Fruit fly (Drosophila melanogaster) whole organism: ENCODE results near the gene CG7907.

Experiments used
- CG8478 ChIP-seq: fragments of >200 bp; optimal IDR thresholded peaks from 2 replicates; lab custom pipeline; 2018; ENCODE audit warnings: inconsistent platforms
- Dll ChIP-seq: fragments of >200 bp; optimal IDR thresholded peaks from 2 replicates; lab custom pipeline; 2017
- EcR ChIP-seq, 2 experiments: fragments of >200 bp; optimal IDR thresholded peaks; 2 replicates each; lab custom pipeline; 2017; ENCODE audit warnings: missing biosample characterization in 2 of 2, missing genetic modification characterization in 2 of 2, missing genetic modification reagents in 2 of 2
- pan ChIP-seq: fragments of >200 bp; optimal IDR thresholded peaks from 2 replicates; lab custom pipeline; 2017
- psq ChIP-seq: fragments of >200 bp; optimal IDR thresholded peaks from 2 replicates; lab custom pipeline; 2017
- usp ChIP-seq: fragments of >200 bp; optimal IDR thresholded peaks from 2 replicates; lab custom pipeline; 2017; ENCODE audit warnings: missing biosample characterization, missing genetic modification characterization, mixed read lengths

DNA sequence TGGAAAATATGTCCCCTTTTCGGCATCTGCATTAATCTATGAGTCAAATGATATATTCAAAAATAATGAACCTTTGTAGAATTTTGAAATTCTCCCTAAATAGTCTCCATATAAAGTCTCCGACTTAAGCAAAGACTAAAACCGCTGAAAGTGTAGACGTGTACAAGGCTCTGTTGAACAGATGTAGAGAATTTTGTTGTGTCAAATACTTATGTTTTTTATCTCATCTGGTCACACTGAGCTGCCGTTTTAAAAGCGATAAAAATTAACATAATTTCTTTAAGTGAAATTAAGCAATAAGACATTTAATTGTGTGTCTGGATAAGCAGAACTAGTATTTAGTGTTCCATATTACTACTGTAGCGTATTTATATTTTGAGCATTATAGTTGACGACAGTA, 17.4 kb upstream of the CG7907 start:
- TF ChIP-seq usp (GFP tag; lab: Kevin White, UChicago) = no peak
- TF ChIP-seq pan (lab: Kevin White, UChicago) = no peak
- no peak for TF ChIP-seq CG8478 (lab: Kevin White, UChicago)
- no peak for TF ChIP-seq psq
- no peak for TF ChIP-seq EcR (GFP tag; optimal IDR thresholded peaks at IDR 0.05; lab: Kevin White, UChicago)
- TF ChIP-seq Dll = no peak
